Worm (Caenorhabditis elegans): ENCODE measurements around the gene rpl-35.

The rpl-35 gene

DNA sequence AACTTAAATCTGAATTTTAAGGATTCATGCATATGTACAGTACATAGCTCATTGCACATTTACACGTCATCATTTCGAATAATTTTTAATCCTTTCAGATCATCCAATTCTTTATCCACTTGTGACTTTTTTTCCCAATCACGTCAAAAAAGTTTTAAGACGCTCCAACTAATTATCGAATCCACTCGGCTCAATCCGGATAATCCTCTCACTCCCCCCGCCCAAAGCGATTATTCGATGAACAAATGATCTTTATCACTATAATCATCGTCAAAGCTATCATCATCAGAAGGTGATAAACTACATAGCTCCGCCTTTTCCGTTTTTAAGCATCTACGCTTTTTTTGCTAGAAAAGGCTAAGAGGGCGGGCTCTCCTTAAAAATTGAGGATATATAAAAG lies 17.4 kb upstream of the rpl-35 start:
- TF ChIP-seq ceh-83 (GFP tag; optimal IDR thresholded peaks at IDR 0.05) (no peak), ceh-39 (tag; optimal IDR thresholded peaks at IDR 0.05) (no peak), nhr-76 (tag; optimal IDR thresholded peaks at IDR 0.05) (no peak), ceh-43 (GFP tag; optimal IDR thresholded peaks at IDR 0.05) (no peak), sem-2 (GFP tag; optimal IDR thresholded peaks at IDR 0.05) (no peak), sptf-1 (tag; optimal IDR thresholded peaks at IDR 0.05) (no peak), unc-39 (tag; optimal IDR thresholded peaks at IDR 0.05) (no peak), ham-2 (GFP tag; optimal IDR thresholded peaks at IDR 0.05) (no peak), elt-3 (tag; optimal IDR thresholded peaks at IDR 0.05) (no peak), flh-1 (GFP tag; optimal IDR thresholded peaks at IDR 0.05) (no peak)

DNA sequence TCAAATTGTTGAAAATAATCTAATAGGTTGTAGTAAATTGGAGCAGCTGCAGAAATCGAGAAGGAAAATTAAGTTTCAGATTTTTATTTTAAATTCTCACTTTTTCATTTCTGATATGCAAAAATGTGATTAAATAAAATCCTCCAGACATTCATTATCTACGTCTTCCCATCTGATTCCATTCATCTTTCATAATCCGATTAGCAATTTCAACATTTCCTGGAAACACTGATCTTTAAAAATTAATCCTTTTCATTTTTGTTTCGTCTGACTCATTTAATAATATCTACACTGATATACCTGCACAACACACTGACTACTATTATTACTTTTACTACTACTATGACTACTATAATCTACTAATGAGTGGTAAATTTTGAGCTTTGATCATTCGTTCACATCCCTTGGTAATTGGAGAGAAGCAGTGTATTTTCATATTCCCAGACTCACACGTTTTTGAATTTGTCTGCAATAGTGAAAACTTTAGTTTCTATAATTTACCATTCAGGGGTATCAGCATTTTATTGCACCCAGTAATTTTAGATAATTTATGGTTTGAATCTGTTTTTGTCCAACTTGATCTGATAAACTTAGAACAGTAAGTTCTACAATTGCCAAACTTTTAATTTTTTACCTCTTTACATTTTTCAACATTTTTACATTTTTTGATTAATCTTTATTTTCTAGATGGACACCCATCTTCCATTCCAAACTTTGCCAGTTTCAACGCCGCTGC lies 15.9 kb upstream of the rpl-35 start, which contains the start of gene ceh-23:
ceh-23 (plus strand) TSS at position 686 of the 736 bp plus-strand sequence.
- no peak for TF ChIP-seq ztf-11 (tag; optimal IDR thresholded peaks at IDR 0.05)
- no peak for TF ChIP-seq hlh-1 (tag; optimal IDR thresholded peaks at IDR 0.05)
- no peak for TF ChIP-seq nhr-76 (tag; optimal IDR thresholded peaks at IDR 0.05)
- TF ChIP-seq drap-1 (GFP tag; optimal IDR thresholded peaks at IDR 0.05): no peak
- no peak for TF ChIP-seq nhr-2 (tag; optimal IDR thresholded peaks at IDR 0.05)
- TF ChIP-seq M03D4.4 (tag; optimal IDR thresholded peaks at IDR 0.05): no peak
- no peak for TF ChIP-seq ham-2 (GFP tag; optimal IDR thresholded peaks at IDR 0.05)
- TF ChIP-seq lin-32 (GFP tag; optimal IDR thresholded peaks at IDR 0.05): no peak
- TF ChIP-seq bed-3 (GFP tag; optimal IDR thresholded peaks at IDR 0.05): no peak
- no peak for TF ChIP-seq lsy-2 (tag; optimal IDR thresholded peaks at IDR 0.05)
- TF ChIP-seq nhr-28 (tag; optimal IDR thresholded peaks at IDR 0.05): no peak

DNA sequence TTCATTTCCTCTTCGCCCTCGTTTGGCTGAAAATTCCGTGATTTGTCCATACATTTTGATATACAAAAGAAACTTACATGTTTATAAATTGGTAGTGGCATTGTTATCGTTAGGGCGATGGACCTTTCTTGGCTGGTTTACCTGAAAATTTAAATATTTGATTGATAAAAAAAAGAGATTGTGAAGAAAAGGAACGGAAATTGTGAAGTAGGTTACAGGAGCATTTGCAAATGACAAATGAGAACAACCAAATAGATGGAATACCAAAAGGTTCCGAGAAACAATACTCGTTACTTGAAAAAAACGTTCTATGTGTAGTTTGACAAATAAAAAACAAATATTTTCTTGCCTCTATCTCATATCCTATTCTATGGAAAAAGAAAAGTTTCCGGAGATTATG lies 11.4 kb upstream of the rpl-35 start, which contains the start of gene ZK652.8:
ZK652.8 (minus strand) TSS at position 101 of the 400 bp plus-strand sequence.
- no peak for TF ChIP-seq nhr-28 (tag; optimal IDR thresholded peaks at IDR 0.05)
- no peak for TF ChIP-seq ztf-11 (tag; optimal IDR thresholded peaks at IDR 0.05)
- no peak for TF ChIP-seq lin-32 (GFP tag; optimal IDR thresholded peaks at IDR 0.05)
- TF ChIP-seq flh-1 (GFP tag; optimal IDR thresholded peaks at IDR 0.05): no peak
- TF ChIP-seq nhr-76 (tag; optimal IDR thresholded peaks at IDR 0.05): no peak
- TF ChIP-seq mab-5 (tag; optimal IDR thresholded peaks at IDR 0.05): no peak
- no peak for TF ChIP-seq ceh-39 (tag; optimal IDR thresholded peaks at IDR 0.05)
- TF ChIP-seq cnd-1 (tag; optimal IDR thresholded peaks at IDR 0.05): no peak
- no peak for TF ChIP-seq ham-2 (GFP tag; optimal IDR thresholded peaks at IDR 0.05)
- TF ChIP-seq drap-1 (GFP tag; optimal IDR thresholded peaks at IDR 0.05): no peak

DNA sequence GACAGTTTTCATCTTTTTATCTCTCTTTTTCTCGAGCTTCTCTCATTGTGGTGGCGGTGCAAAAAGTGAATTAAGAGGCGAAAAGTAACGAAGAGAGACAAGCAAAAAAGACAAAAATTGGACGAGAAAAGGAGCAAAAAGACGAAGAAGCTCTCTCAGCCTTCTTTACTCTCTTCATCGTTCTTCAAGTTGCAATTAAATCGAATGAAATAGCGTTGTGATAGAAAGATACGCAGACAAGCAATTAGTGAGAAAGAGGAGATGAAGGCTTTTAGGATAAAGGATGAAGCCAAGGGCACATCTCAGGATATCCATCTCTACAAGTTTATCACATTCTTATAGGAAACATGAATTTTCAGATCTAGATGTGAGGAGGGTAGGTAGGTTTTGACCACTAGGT lies 6.8 kb upstream of the rpl-35 start:
- peak; percentile 91 for TF ChIP-seq ces-1 (GFP tag; optimal IDR thresholded peaks at IDR 0.05)
- no peak for TF ChIP-seq cnd-1 (tag; optimal IDR thresholded peaks at IDR 0.05)

DNA sequence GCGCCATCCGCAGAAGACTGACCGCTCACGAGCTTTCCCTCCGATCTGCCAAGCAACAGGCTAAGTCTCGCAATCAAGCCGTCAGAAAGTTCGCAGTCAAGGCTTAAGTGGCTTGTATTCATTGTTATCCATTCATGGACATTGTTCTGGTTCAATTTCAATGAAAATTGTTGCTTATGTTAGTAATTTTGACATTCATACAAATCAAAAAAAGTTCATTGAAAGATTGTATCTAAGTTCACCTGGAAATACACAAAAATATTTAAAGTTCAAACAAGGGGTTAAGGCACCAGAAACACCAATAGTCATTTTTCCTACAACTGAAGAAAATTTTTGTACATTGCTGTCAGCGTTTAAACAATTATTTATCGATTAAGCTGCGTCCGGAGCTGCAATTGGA lies 534 bp downstream of the rpl-35 start:
- no peak for TF ChIP-seq pha-4 (tag; optimal IDR thresholded peaks at IDR 0.05)
- no peak for TF ChIP-seq blmp-1 (tag; optimal IDR thresholded peaks at IDR 0.05)
- TF ChIP-seq unc-120 (tag; optimal IDR thresholded peaks at IDR 0.05; ENCODE audit: poor library complexity, severe bottlenecking): no peak
- TF ChIP-seq lsy-2 (tag; optimal IDR thresholded peaks at IDR 0.05): no peak
- no peak for TF ChIP-seq flh-1 (GFP tag; optimal IDR thresholded peaks at IDR 0.05)
- TF ChIP-seq zip-8 (tag; optimal IDR thresholded peaks at IDR 0.05): no peak
- TF ChIP-seq drap-1 (GFP tag; optimal IDR thresholded peaks at IDR 0.05): no peak
- TF ChIP-seq ceh-83 (GFP tag; optimal IDR thresholded peaks at IDR 0.05): no peak
- no peak for TF ChIP-seq nhr-12 (tag; optimal IDR thresholded peaks at IDR 0.05)
- no peak for TF ChIP-seq ham-2 (GFP tag; optimal IDR thresholded peaks at IDR 0.05)
- TF ChIP-seq hlh-1 (tag; optimal IDR thresholded peaks at IDR 0.05): no peak
- TF ChIP-seq lin-13 (tag; optimal IDR thresholded peaks at IDR 0.05): no peak
- TF ChIP-seq nhr-28 (tag; optimal IDR thresholded peaks at IDR 0.05): no peak
- TF ChIP-seq mab-5 (tag; optimal IDR thresholded peaks at IDR 0.05): no peak
- TF ChIP-seq ces-1 (GFP tag; optimal IDR thresholded peaks at IDR 0.05): no peak
- TF ChIP-seq nhr-2 (tag; optimal IDR thresholded peaks at IDR 0.05): no peak

DNA sequence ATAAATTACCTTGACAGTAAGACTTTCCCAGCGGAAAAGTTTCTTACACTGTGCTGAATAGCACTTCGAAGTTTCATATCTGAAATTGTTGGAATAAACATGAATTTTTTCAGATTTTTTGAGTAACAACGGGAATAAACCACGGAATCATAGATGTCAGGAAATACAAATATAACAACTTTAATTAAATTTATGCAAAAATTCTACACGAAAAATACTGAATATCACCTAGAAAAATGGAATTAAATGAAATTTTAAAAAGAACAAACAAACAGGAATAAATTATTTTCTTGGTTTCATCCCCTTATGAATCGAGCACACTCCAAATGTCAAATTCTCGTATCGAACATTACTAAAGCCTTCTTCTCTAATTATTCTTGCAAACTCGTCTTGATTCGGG lies 2.2 kb downstream of the rpl-35 start, which contains the start of gene tag-307:
tag-307 (minus strand) TSS at position 101 of the 400 bp plus-strand sequence.
- TF ChIP-seq drap-1 (GFP tag; optimal IDR thresholded peaks at IDR 0.05): no peak
- TF ChIP-seq zip-8 (tag; optimal IDR thresholded peaks at IDR 0.05): no peak
- TF ChIP-seq ceh-83 (GFP tag; optimal IDR thresholded peaks at IDR 0.05): no peak
- TF ChIP-seq lsy-2 (tag; optimal IDR thresholded peaks at IDR 0.05): no peak
- no peak for TF ChIP-seq mls-2 (tag; optimal IDR thresholded peaks at IDR 0.05)
- no peak for TF ChIP-seq elt-3 (tag; optimal IDR thresholded peaks at IDR 0.05)
- TF ChIP-seq ham-2 (GFP tag; optimal IDR thresholded peaks at IDR 0.05): no peak
- no peak for TF ChIP-seq hlh-1 (tag; optimal IDR thresholded peaks at IDR 0.05)
- TF ChIP-seq mab-5 (tag; optimal IDR thresholded peaks at IDR 0.05): no peak
- no peak for TF ChIP-seq bed-3 (GFP tag; optimal IDR thresholded peaks at IDR 0.05)
- no peak for TF ChIP-seq nhr-237 (tag; optimal IDR thresholded peaks at IDR 0.05)
- no peak for TF ChIP-seq mep-1 (tag; optimal IDR thresholded peaks at IDR 0.05)
